Worm (Caenorhabditis elegans): Measurements from ENCODE around the gene hlh-15.

DNA sequence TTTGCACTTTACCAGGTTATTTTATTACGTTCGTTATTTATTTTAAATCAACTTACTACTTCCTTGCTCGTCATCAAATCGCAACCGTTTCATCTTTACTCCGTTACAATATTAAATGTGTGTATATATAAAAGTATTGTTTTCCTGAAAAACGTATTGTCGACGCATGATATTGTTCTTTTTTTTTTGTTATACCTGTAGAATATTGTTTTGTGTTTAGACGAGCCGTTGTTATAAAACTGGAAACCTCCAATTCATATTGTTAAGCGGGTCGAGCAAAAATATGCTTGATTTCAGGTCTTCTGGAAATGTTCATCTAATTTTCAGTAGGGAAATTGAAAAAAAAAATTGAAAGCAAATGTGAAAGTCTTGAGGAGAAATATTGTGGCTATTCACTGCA lies 25.7 kb upstream of the hlh-15 start, which contains the start of gene gid-2:
- no peak for TF ChIP-seq ceh-82 (tag; optimal IDR thresholded peaks at IDR 0.05)
- TF ChIP-seq lsy-2 (tag; optimal IDR thresholded peaks at IDR 0.05), result no peak
- no peak for TF ChIP-seq ama-1 (optimal IDR thresholded peaks at IDR 0.05)
- no peak for TF ChIP-seq mdl-1 (tag; optimal IDR thresholded peaks at IDR 0.05)

All from whole organism, L2 larva.